Fruit fly (Drosophila melanogaster) whole organism: Measurements from ENCODE around the gene Spn77Ba.

ENCODE experiments used
- CG8478 ChIP-seq: fragments of >200 bp; optimal IDR thresholded peaks from 2 replicates; lab custom pipeline; 2018; ENCODE audit warnings: inconsistent platforms
- EcR ChIP-seq, 2 experiments: fragments of >200 bp; optimal IDR thresholded peaks; 2 replicates each; lab custom pipeline; 2017; ENCODE audit warnings: missing biosample characterization in 2 of 2, missing genetic modification characterization in 2 of 2, missing genetic modification reagents in 2 of 2
- pan ChIP-seq: fragments of >200 bp; optimal IDR thresholded peaks from 2 replicates; lab custom pipeline; 2017
- psq ChIP-seq: fragments of >200 bp; optimal IDR thresholded peaks from 2 replicates; lab custom pipeline; 2017
- usp ChIP-seq: fragments of >200 bp; optimal IDR thresholded peaks from 2 replicates; lab custom pipeline; 2017; ENCODE audit warnings: missing biosample characterization, missing genetic modification characterization, mixed read lengths

dm6 chr3L:20275235-20275634 is 41.8 kb upstream of the Spn77Ba start, which contains the start of gene CG17122:
- TF ChIP-seq EcR (GFP tag; optimal IDR thresholded peaks at IDR 0.05; lab: Kevin White, UChicago): no peak
- no peak for TF ChIP-seq CG8478 (lab: Kevin White, UChicago)
- no peak for TF ChIP-seq usp
- no peak for TF ChIP-seq psq (lab: Kevin White, UChicago)
- no peak for TF ChIP-seq pan (lab: Kevin White, UChicago)
